Fruit fly (Drosophila melanogaster) Kc167 (cell line): ENCODE measurements around the gene AcCoAS.

Experiments
- Sin3A ChIP-seq: fragments of >200 bp; optimal IDR thresholded peaks from 2 replicates; lab custom pipeline; 2018; ENCODE audit warnings: missing external identifiers
- psq ChIP-seq: fragments of >200 bp; optimal IDR thresholded peaks from 2 replicates; lab custom pipeline; 2017; ENCODE audit warnings: missing external identifiers

DNA sequence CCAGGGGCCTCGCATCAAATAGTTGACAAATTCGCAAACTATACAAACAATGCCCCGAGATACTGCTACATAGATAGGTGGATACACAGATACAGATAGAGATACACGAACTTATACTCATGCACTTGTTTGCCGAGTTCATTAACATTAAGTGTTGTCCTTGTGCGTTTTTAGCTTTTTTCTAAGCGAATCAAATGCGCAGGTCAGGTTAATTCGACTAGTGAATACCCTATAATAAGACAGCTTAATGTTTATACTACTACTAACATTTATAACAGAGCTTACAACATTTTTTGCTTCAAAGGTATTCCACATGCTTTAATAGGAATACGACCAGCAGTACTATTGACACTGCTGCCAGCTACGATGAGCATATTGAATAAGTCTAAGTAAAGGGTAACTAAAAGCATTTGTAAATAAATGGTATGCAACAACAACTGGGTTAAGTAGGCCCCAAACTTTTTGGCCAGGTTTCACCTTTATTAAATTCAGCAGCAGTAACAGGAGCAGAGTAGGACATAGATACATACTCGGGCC, 38.5 kb downstream of the AcCoAS start:
- TF ChIP-seq psq (lab: Kevin White, UChicago) (no peak), Sin3A (lab: Kevin White, UChicago) (no peak)
